Fruit fly (Drosophila melanogaster) whole organism, embryonic: ENCODE results near the gene CG43059.

ENCODE experiments used
- Adf1 ChIP-seq: fragments of 200-800 bp; sonication (Bioruptor generic); IDR thresholded peaks from 2 replicates; pipeline ENCODE4 v1.3.6; 2022; ENCODE audit warnings: missing biosample characterization, missing genetic modification characterization
- CG10366 ChIP-seq: fragments of 200-800 bp; sonication (Bioruptor generic); IDR thresholded peaks from 2 replicates; pipeline ENCODE4 v1.3.6; 2022; ENCODE audit warnings: missing biosample characterization, missing genetic modification characterization
- CG10959 ChIP-seq: fragments of 200-800 bp; sonication (Bioruptor generic); IDR thresholded peaks from 2 replicates; pipeline ENCODE4 v1.3.6; 2022; ENCODE audit warnings: missing biosample characterization, missing genetic modification characterization
- CG11247 ChIP-seq: fragments of 200-800 bp; sonication (Bioruptor generic); IDR thresholded peaks from 2 replicates; pipeline ENCODE4 v1.3.6; 2022; ENCODE audit warnings: missing biosample characterization, missing genetic modification characterization
- CG12769 ChIP-seq: fragments of 200-800 bp; sonication (Bioruptor generic); optimal IDR thresholded peaks from 2 replicates; lab custom pipeline; 2019; ENCODE audit warnings: missing biosample characterization, mild to moderate bottlenecking, missing genetic modification characterization, moderate library complexity
- CG13775 ChIP-seq: fragments of 200-800 bp; sonication (Bioruptor generic); optimal IDR thresholded peaks from 3 replicates; lab custom pipeline; 2017; ENCODE audit warnings: missing biosample characterization, mild to moderate bottlenecking, missing genetic modification characterization
- CG17186 ChIP-seq: fragments of 200-800 bp; sonication (Bioruptor generic); optimal IDR thresholded peaks from 3 replicates; lab custom pipeline; 2017; ENCODE audit warnings: missing biosample characterization, missing genetic modification reagents, missing genetic modification characterization
- CG17802 ChIP-seq: fragments of 200-800 bp; sonication (Bioruptor generic); optimal IDR thresholded peaks from 2 replicates; lab custom pipeline; 2018; ENCODE audit warnings: missing biosample characterization, mild to moderate bottlenecking, missing genetic modification characterization, moderate library complexity
- CG2129 ChIP-seq: fragments of 200-800 bp; sonication (Bioruptor generic); IDR thresholded peaks from 2 replicates; pipeline ENCODE4 v1.3.6; 2022; ENCODE audit warnings: missing biosample characterization, missing genetic modification characterization; ENCODE audit not compliant: partially characterized antibody
- CG2889 ChIP-seq: fragments of 200-800 bp; sonication (Bioruptor generic); IDR thresholded peaks from 3 replicates; pipeline ENCODE4 v1.3.6; 2022; ENCODE audit warnings: missing biosample characterization, missing genetic modification characterization
- CG31224 ChIP-seq: fragments of 200-800 bp; sonication (Bioruptor generic); IDR thresholded peaks from 2 replicates; pipeline ENCODE4 v1.3.6; 2022; ENCODE audit warnings: missing biosample characterization, missing genetic modification characterization
- CG31388 ChIP-seq: fragments of 200-800 bp; sonication (Bioruptor generic); optimal IDR thresholded peaks from 2 replicates; lab custom pipeline; 2016; ENCODE audit warnings: missing biosample characterization, missing genetic modification characterization
- CG32767 ChIP-seq: fragments of 200-800 bp; sonication (Bioruptor generic); IDR thresholded peaks from 2 replicates; pipeline ENCODE4 v1.3.6; 2022; ENCODE audit warnings: missing biosample characterization, missing genetic modification characterization
- CG4730 ChIP-seq: fragments of 200-800 bp; sonication (Bioruptor generic); IDR thresholded peaks from 2 replicates; pipeline ENCODE4 v1.3.6; 2022; ENCODE audit warnings: missing biosample characterization, missing genetic modification characterization
- CG5180 ChIP-seq: fragments of 200-800 bp; sonication (Bioruptor generic); optimal IDR thresholded peaks from 3 replicates; lab custom pipeline; 2017; ENCODE audit warnings: missing biosample characterization, missing genetic modification characterization, mild to moderate bottlenecking, moderate library complexity, missing genetic modification reagents
- CG6272 ChIP-seq: fragments of 200-800 bp; sonication (Bioruptor generic); IDR thresholded peaks from 2 replicates; pipeline ENCODE4 v1.3.6; 2022; ENCODE audit warnings: missing biosample characterization, missing genetic modification characterization
- CG7839 ChIP-seq: fragments of 200-800 bp; sonication (Bioruptor generic); optimal IDR thresholded peaks from 3 replicates; lab custom pipeline; 2018; ENCODE audit warnings: missing biosample characterization, mild to moderate bottlenecking, missing genetic modification characterization, moderate library complexity
- CG8765 ChIP-seq: fragments of 200-800 bp; sonication (Bioruptor generic); IDR thresholded peaks from 2 replicates; pipeline ENCODE4 v1.3.6; 2022; ENCODE audit warnings: missing biosample characterization, missing genetic modification characterization
- CoRest ChIP-seq: fragments of 200-800 bp; sonication (Bioruptor generic); optimal IDR thresholded peaks from 3 replicates; lab custom pipeline; 2018; ENCODE audit warnings: missing biosample characterization, mild to moderate bottlenecking, missing genetic modification characterization, moderate library complexity
- Dp ChIP-seq: fragments of 200-800 bp; sonication (Bioruptor generic); optimal IDR thresholded peaks from 2 replicates; lab custom pipeline; 2018; ENCODE audit warnings: missing biosample characterization, mild to moderate bottlenecking, missing genetic modification characterization, moderate library complexity
- Ets65A ChIP-seq: fragments of 200-800 bp; sonication (Bioruptor generic); peaks from one replicate; lab custom pipeline; 2016; ENCODE audit warnings: missing biosample characterization, missing genetic modification characterization
- HHEX ChIP-seq: fragments of 200-800 bp; sonication (Bioruptor generic); optimal IDR thresholded peaks from 3 replicates; lab custom pipeline; 2017; ENCODE audit warnings: missing biosample characterization, mild to moderate bottlenecking, missing genetic modification characterization, missing genetic modification reagents
- MBD-R2 ChIP-seq: fragments of 200-800 bp; sonication (Bioruptor generic); IDR thresholded peaks from 2 replicates; pipeline ENCODE4 v1.3.6; 2022; ENCODE audit warnings: missing biosample characterization, missing genetic modification characterization
- Opbp ChIP-seq: fragments of 200-800 bp; sonication (Bioruptor generic); IDR thresholded peaks from 3 replicates; pipeline ENCODE4 v1.3.6; 2022; ENCODE audit warnings: missing biosample characterization, missing genetic modification characterization; ENCODE audit not compliant: partially characterized antibody
- Sin3A ChIP-seq: fragments of >200 bp; optimal IDR thresholded peaks from 2 replicates; lab custom pipeline; 2018
- Spps ChIP-seq: fragments of 200-800 bp; sonication (Bioruptor generic); optimal IDR thresholded peaks from 2 replicates; lab custom pipeline; 2018; ENCODE audit warnings: missing biosample characterization, mild to moderate bottlenecking, missing genetic modification characterization
- TFAM ChIP-seq: fragments of 200-800 bp; sonication (Bioruptor generic); optimal IDR thresholded peaks from 2 replicates; lab custom pipeline; 2017; ENCODE audit warnings: missing biosample characterization, missing genetic modification characterization, inconsistent platforms
- ara ChIP-seq: fragments of 200-800 bp; sonication (Bioruptor generic); IDR thresholded peaks from 2 replicates; pipeline ENCODE4 v1.3.6; 2022; ENCODE audit warnings: missing biosample characterization, missing genetic modification characterization
- bigmax ChIP-seq: fragments of 200-800 bp; sonication (Bioruptor generic); optimal IDR thresholded peaks from 2 replicates; lab custom pipeline; 2018; ENCODE audit warnings: missing biosample characterization, mild to moderate bottlenecking, missing genetic modification characterization
- bowl ChIP-seq: fragments of 200-800 bp; sonication (Bioruptor generic); IDR thresholded peaks from 2 replicates; pipeline ENCODE4 v1.3.6; 2022; ENCODE audit warnings: missing biosample characterization, missing genetic modification characterization
- crp ChIP-seq, 2 experiments: fragments of 200-800 bp; sonication (Bioruptor generic); optimal IDR thresholded peaks; 2 replicates in 1 of 2; 3 replicates in 1 of 2; lab custom pipeline; 2017; ENCODE audit warnings: missing biosample characterization in 2 of 2, missing genetic modification characterization in 2 of 2, mild to moderate bottlenecking in 1 of 2, moderate library complexity in 1 of 2
- da ChIP-seq: fragments of 200-800 bp; sonication (Bioruptor generic); optimal IDR thresholded peaks from 2 replicates; lab custom pipeline; 2016; ENCODE audit warnings: missing biosample characterization, missing genetic modification characterization
- dati ChIP-seq: fragments of 200-800 bp; sonication (Bioruptor generic); IDR thresholded peaks from 2 replicates; pipeline ENCODE4 v1.3.6; 2022; ENCODE audit warnings: missing biosample characterization, missing genetic modification characterization
- hbn ChIP-seq: fragments of 200-800 bp; sonication (Bioruptor generic); IDR thresholded peaks from 2 replicates; pipeline ENCODE4 v1.3.6; 2022; ENCODE audit warnings: missing biosample characterization, missing genetic modification characterization; ENCODE audit not compliant: partially characterized antibody
- kah ChIP-seq: fragments of 200-800 bp; sonication (Bioruptor generic); optimal IDR thresholded peaks from 2 replicates; lab custom pipeline; 2018; ENCODE audit warnings: missing biosample characterization, mild to moderate bottlenecking, missing genetic modification characterization
- lmd ChIP-seq: fragments of 200-800 bp; sonication (Bioruptor generic); IDR thresholded peaks from 2 replicates; pipeline ENCODE4 v1.3.6; 2022; ENCODE audit warnings: missing biosample characterization, missing genetic modification characterization
- nerfin-2 ChIP-seq: fragments of 200-800 bp; sonication (Bioruptor generic); IDR thresholded peaks from 2 replicates; pipeline ENCODE4 v1.3.6; 2022; ENCODE audit warnings: missing biosample characterization, missing genetic modification characterization; ENCODE audit not compliant: partially characterized antibody
- pnt ChIP-seq: fragments of 200-800 bp; sonication (Bioruptor generic); optimal IDR thresholded peaks from 3 replicates; lab custom pipeline; 2016; ENCODE audit warnings: missing biosample characterization, missing genetic modification characterization
- scrt ChIP-seq: fragments of 200-800 bp; sonication (Bioruptor generic); optimal IDR thresholded peaks from 2 replicates; lab custom pipeline; 2018; ENCODE audit warnings: missing biosample characterization, mild to moderate bottlenecking, missing genetic modification characterization, moderate library complexity
- sob ChIP-seq: fragments of 200-800 bp; sonication (Bioruptor generic); IDR thresholded peaks from 2 replicates; pipeline ENCODE4 v1.3.6; 2022; ENCODE audit warnings: missing biosample characterization, missing genetic modification characterization
- tap ChIP-seq: fragments of 200-800 bp; optimal IDR thresholded peaks from 3 replicates; lab custom pipeline; 2019; ENCODE audit warnings: missing biosample characterization, mild to moderate bottlenecking, missing genetic modification characterization, moderate library complexity
- trh ChIP-seq: fragments of 200-800 bp; sonication (Bioruptor generic); optimal IDR thresholded peaks from 2 replicates; lab custom pipeline; 2016; ENCODE audit warnings: missing biosample characterization, missing genetic modification characterization
- vvl ChIP-seq: fragments of 200-800 bp; sonication (Bioruptor generic); IDR thresholded peaks from 2 replicates; pipeline ENCODE4 v1.3.6; 2022; ENCODE audit warnings: missing biosample characterization, missing genetic modification characterization
- wdn ChIP-seq: fragments of 200-800 bp; sonication (Bioruptor generic); IDR thresholded peaks from 2 replicates; pipeline ENCODE4 v1.3.6; 2022; ENCODE audit warnings: missing biosample characterization, missing genetic modification characterization
- yki ChIP-seq: fragments of >200 bp; optimal IDR thresholded peaks from 3 replicates; lab custom pipeline; 2018
- zen ChIP-seq: fragments of 200-800 bp; sonication (Bioruptor generic); optimal IDR thresholded peaks from 3 replicates; lab custom pipeline; 2018; ENCODE audit warnings: missing biosample characterization, mild to moderate bottlenecking, missing genetic modification characterization, moderate library complexity

Gene CG43059

dm6 chr3L:8346100-8346980 is 27.6 kb upstream of the CG43059 start, which contains the start of the genes CG7182 and GAPcenA (continued):
- TF ChIP-seq CG13775 (GFP tag; lab: Kevin White, UChicago) (peak; percentile 79), ara (no peak), zen (peak; percentile 56), sob (0 out of 2 replicates have a peak, but pooled peaks have one; percentile 11), TFAM (GFP tag; lab: Kevin White, UChicago) (no peak), CG31224 (GFP tag; lab: Robert Waterston, UW) (peak; percentile 34; the same call in 1 of the 2 replicates), CG31388 (GFP tag; lab: Kevin White, UChicago) (peak; percentile 24), scrt (GFP tag; lab: Kevin White, UChicago) (peak; percentile 48)

- TF ChIP-seq bigmax (GFP tag; lab: Kevin White, UChicago) (no peak), CG11247 (no peak), MBD-R2 (GFP tag; lab: Robert Waterston, UW) (no peak), CG17186 (no peak), Sin3A (lab: Kevin White, UChicago) (no peak), Adf1 (GFP tag; lab: Robert Waterston, UW) (no peak), lmd (GFP tag; lab: Robert Waterston, UW) (no peak), crp (GFP tag; optimal IDR thresholded peaks at IDR 0.05; lab: Kevin White, UChicago) (no peak), CG12769 (tag; lab: Kevin White, UChicago) (no peak), pnt (GFP tag; lab: Kevin White, UChicago) (no peak), bowl (GFP tag; lab: Robert Waterston, UW) (no peak), CG8765 (GFP tag; lab: Robert Waterston, UW) (no peak), Dp (GFP tag; lab: Kevin White, UChicago) (no peak), CG4730 (GFP tag; lab: Robert Waterston, UW) (no peak), CG2129 (GFP tag; lab: Robert Waterston, UW) (no peak), CG7839 (no peak), CG2889 (no peak)
- TF ChIP-seq, all 482 proteins: peak for 0
These were observed 26.4 kb upstream of the CG43059 start for dm6 chr3L:8345182-8345581.

DNA sequence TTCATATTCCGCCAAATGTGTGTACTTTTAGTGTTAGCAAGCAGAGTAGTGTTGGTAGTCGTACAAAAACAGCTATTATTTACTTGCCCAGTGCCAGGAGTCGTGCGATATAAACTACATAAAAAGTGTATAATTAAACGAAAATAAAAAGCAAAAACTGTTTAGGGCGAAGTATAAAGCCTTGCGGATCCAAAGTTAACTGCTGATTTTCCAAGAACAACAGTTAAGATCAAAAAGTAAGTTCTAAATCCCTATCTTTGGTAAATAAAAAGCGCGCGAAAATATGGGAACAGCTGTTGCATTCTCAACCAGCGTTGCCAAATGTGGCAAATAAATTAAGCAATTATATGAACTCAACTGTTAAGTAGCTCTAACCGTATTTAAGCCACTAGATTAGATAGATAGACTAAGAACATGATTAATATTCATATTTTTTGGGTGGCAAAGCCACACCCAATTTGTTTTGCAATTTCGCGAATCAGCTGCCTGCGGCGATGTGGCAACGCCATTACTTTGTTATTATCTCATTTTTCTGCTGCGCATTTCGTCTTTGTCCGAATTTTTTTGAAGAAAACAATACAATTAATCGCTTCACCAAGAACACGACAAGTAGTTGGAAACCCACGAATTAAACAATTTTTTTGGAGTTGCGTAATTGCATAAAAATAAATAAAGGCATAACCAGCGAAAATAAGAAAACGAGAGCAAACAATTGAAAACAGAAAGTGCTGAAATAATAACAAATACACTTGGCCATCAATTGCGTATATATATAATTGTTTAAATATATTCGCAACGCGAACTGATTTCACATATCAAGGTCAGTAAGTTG is 21.7 kb upstream of the CG43059 start, which contains the start of the genes Prim1 and CG7083:
Gene Prim1, plus strand, starts transcription at position 51 of the 832 bp plus-strand sequence.
Gene CG7083, plus strand, starts transcription at position 522 of the 832 bp plus-strand sequence.
- no peak for TF ChIP-seq yki (lab: Kevin White, UChicago)
- TF ChIP-seq CG32767 (GFP tag; lab: Robert Waterston, UW): no peak
- TF ChIP-seq CoRest: peak; percentile 71
- peak; percentile 62 for TF ChIP-seq vvl (GFP tag; lab: Robert Waterston, UW)
- TF ChIP-seq trh (GFP tag; lab: Kevin White, UChicago): no peak
- TF ChIP-seq dati (GFP tag; lab: Robert Waterston, UW): no peak
- TF ChIP-seq CG10959 (GFP tag; lab: Robert Waterston, UW): peak; percentile 32; the same call in 1 of the 2 replicates
- peak; percentile 43 for TF ChIP-seq da (GFP tag; lab: Kevin White, UChicago)
- TF ChIP-seq HHEX (GFP tag; lab: Kevin White, UChicago): peak; percentile 20
- TF ChIP-seq wdn (GFP tag; lab: Robert Waterston, UW): peak; percentile 37; the same call in 1 of the 2 replicates
- TF ChIP-seq Opbp (GFP tag; lab: Robert Waterston, UW): no peak
- no peak for TF ChIP-seq hbn (GFP tag; lab: Robert Waterston, UW)
- TF ChIP-seq Spps (tag; lab: Kevin White, UChicago): no peak
- no peak for TF ChIP-seq CG6272 (GFP tag; lab: Robert Waterston, UW)
- TF ChIP-seq CG10366 (GFP tag; lab: Robert Waterston, UW): peak; percentile 12; the same call in 1 of the 2 replicates
- TF ChIP-seq Ets65A: peak; percentile 72
- no peak for TF ChIP-seq CG17802 (tag; lab: Kevin White, UChicago)
- no peak for TF ChIP-seq TFAM (GFP tag; lab: Kevin White, UChicago)
- TF ChIP-seq kah (GFP tag; lab: Kevin White, UChicago): no peak
- TF ChIP-seq scrt (GFP tag; lab: Kevin White, UChicago): peak; percentile 75
- peak; percentile 11 for TF ChIP-seq tap (tag; lab: Kevin White, UChicago)
- no peak for TF ChIP-seq nerfin-2 (GFP tag; lab: Robert Waterston, UW)
- no peak for TF ChIP-seq CG5180
